Worm (Caenorhabditis elegans): ENCODE measurements around the gene C07G3.15.

- no peak for TF ChIP-seq him-1 (tag; optimal IDR thresholded peaks at IDR 0.05)
- TF ChIP-seq dao-5 (tag; optimal IDR thresholded peaks at IDR 0.05): no peak
- TF ChIP-seq W03F9.2 (tag; optimal IDR thresholded peaks at IDR 0.05): no peak
Observed at ce11 chrV:3507691-3508090, 10.9 kb upstream of the C07G3.15 start, which contains the start of gene str-225.
